Worm (Caenorhabditis elegans): ENCODE results near the gene F32D8.8.
A peak's percentile ranks its signal among the peaks of the same experiment; 100 is the strongest.

F32D8.8 gene

DNA sequence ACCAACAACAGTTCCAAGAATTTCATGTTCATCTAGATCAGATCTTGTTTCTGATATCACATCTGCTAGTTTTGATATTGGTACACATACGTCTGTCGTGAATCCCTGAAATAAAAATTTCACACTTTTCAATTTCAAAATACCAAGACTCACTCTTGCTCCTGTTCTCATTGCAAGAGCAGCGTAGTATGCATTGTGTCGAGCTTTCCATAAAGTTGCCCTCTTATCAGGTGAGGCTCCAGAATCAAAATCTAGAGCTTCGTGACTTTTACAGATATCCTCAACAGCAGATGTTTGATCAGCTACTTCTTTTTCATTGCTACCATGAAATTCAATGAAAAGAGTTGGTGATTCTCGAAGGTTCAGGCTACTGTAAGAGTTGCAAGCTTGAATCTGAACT is 13.5 kb downstream of the F32D8.8 start, which contains the start of gene F32D8.11:
F32D8.11 (minus strand) TSS at position 101 of the 400 bp plus-strand sequence.
- TF ChIP-seq sdz-38 (tag; optimal IDR thresholded peaks at IDR 0.05): no peak
- TF ChIP-seq nfyb-1 (GFP tag; IDR thresholded peaks at IDR 0.05): no peak
- no peak for TF ChIP-seq F52B5.7 (tag; optimal IDR thresholded peaks at IDR 0.05)
- no peak for TF ChIP-seq ztf-25 (GFP tag; IDR thresholded peaks at IDR 0.05)
- no peak for TF ChIP-seq chd-7 (tag; optimal IDR thresholded peaks at IDR 0.05)
- TF ChIP-seq Y56A3A.18 (GFP tag; IDR thresholded peaks at IDR 0.05): 0 out of 2 replicates have a peak, but pooled peaks have one; percentile 6
- TF ChIP-seq nhr-90 (tag; optimal IDR thresholded peaks at IDR 0.05): no peak

- no peak for TF ChIP-seq ztf-3 (GFP tag; optimal IDR thresholded peaks at IDR 0.05)
- peak; percentile 3 for TF ChIP-seq atf-7 (tag; optimal IDR thresholded peaks at IDR 0.05)
- TF ChIP-seq Y53G8AR.9 (GFP tag; conservative IDR thresholded peaks at IDR 0.05): peak; percentile 20; the same call in 1 of the 2 replicates
Observed at ce11 chrV:10888153-10888552, 14.4 kb downstream of the F32D8.8 start.

ce11 chrV:10887564-10887963 is 15.0 kb downstream of the F32D8.8 start:
- peak; percentile 18 for TF ChIP-seq athp-1 (tag; optimal IDR thresholded peaks at IDR 0.05)
- peak; percentile 31 for TF ChIP-seq chd-7 (tag; optimal IDR thresholded peaks at IDR 0.05)
- no peak for TF ChIP-seq pha-4 (tag; optimal IDR thresholded peaks at IDR 0.05)
- peak in 1 of 2 experiments; percentile 20 for TF ChIP-seq let-607 (tag; optimal IDR thresholded peaks at IDR 0.05)
- TF ChIP-seq ceh-91 (GFP tag; IDR thresholded peaks at IDR 0.05): no peak
- TF ChIP-seq cebp-2 (GFP tag; IDR thresholded peaks at IDR 0.05): no peak
- peak; percentile 72 for TF ChIP-seq ZK185.1 (tag; optimal IDR thresholded peaks at IDR 0.05; ENCODE audit: poor library complexity, severe bottlenecking)
- TF ChIP-seq nfya-1 (tag; optimal IDR thresholded peaks at IDR 0.05; ENCODE audit: borderline replicate concordance, insufficient read depth): no peak
- TF ChIP-seq ceh-40 (GFP tag; IDR thresholded peaks at IDR 0.05): no peak
- TF ChIP-seq madf-10 (tag; optimal IDR thresholded peaks at IDR 0.05): no peak
- 0 out of 2 replicates have a peak, but pooled peaks have one; percentile 11 for TF ChIP-seq lin-26 (GFP tag; IDR thresholded peaks at IDR 0.05)
- TF ChIP-seq F52B5.7 (tag; optimal IDR thresholded peaks at IDR 0.05): peak; percentile 3
- TF ChIP-seq K11D2.4 (GFP tag; IDR thresholded peaks at IDR 0.05): peak; percentile 64; the same call in 1 of the 2 replicates
- no peak for TF ChIP-seq rpc-1 (optimal IDR thresholded peaks at IDR 0.05)
- TF ChIP-seq rpc-1 (tag; optimal IDR thresholded peaks at IDR 0.05): no peak
- TF ChIP-seq him-1 (tag; optimal IDR thresholded peaks at IDR 0.05): no peak
- no peak for TF ChIP-seq ccch-3 (GFP tag; optimal IDR thresholded peaks at IDR 0.05)
- no peak for TF ChIP-seq rec-8 (tag; optimal IDR thresholded peaks at IDR 0.05)
- TF ChIP-seq ztf-22 (GFP tag; optimal IDR thresholded peaks at IDR 0.05): no peak
- no peak for TF ChIP-seq egl-18 (GFP tag; IDR thresholded peaks at IDR 0.05)
- no peak for TF ChIP-seq ztf-18 (tag; optimal IDR thresholded peaks at IDR 0.05)
- no peak for TF ChIP-seq zim-3 (tag; optimal IDR thresholded peaks at IDR 0.05)
- TF ChIP-seq hlh-12 (tag; optimal IDR thresholded peaks at IDR 0.05): no peak
- no peak for TF ChIP-seq hsf-1 (GFP tag; IDR thresholded peaks at IDR 0.05)
- TF ChIP-seq ceh-100 (GFP tag; IDR thresholded peaks at IDR 0.05): no peak
- TF ChIP-seq dpl-1 (GFP tag; optimal IDR thresholded peaks at IDR 0.05): no peak
- TF ChIP-seq snpc-1.1 (tag; optimal IDR thresholded peaks at IDR 0.05; ENCODE audit: insufficient read depth): no peak
- TF ChIP-seq lir-1 (GFP tag; conservative IDR thresholded peaks at IDR 0.05): no peak
- no peak for TF ChIP-seq mes-4 (tag; optimal IDR thresholded peaks at IDR 0.05)
- no peak for TF ChIP-seq ztf-6 (GFP tag; IDR thresholded peaks at IDR 0.05)
- no peak for TF ChIP-seq T07F8.4 (tag; optimal IDR thresholded peaks at IDR 0.05)
- TF ChIP-seq ztf-26 (tag; optimal IDR thresholded peaks at IDR 0.05): peak; percentile 78
- no peak for TF ChIP-seq snpc-3.4 (tag; optimal IDR thresholded peaks at IDR 0.05)
- no peak for TF ChIP-seq D2030.7 (GFP tag; IDR thresholded peaks at IDR 0.05)
- peak; percentile 55 for TF ChIP-seq tlf-1 (GFP tag; optimal IDR thresholded peaks at IDR 0.05)
- no peak for TF ChIP-seq cebp-1 (GFP tag; IDR thresholded peaks at IDR 0.05)
- peak; percentile 49 for TF ChIP-seq cebp-1 (tag; optimal IDR thresholded peaks at IDR 0.05)
